Fruit fly (Drosophila melanogaster): Measurements from ENCODE around the gene CG17687.

The CG17687 gene

dm6 chr3L:13400872-13401418 is 52.1 kb downstream of the CG17687 start, which contains the start of gene sens:
TSS of gene sens (minus strand) at chr3L:13401125.
- TF ChIP-seq OdsH (GFP tag; optimal IDR thresholded peaks at IDR 0.05): no peak
- TF ChIP-seq dmrt93B (GFP tag; optimal IDR thresholded peaks at IDR 0.05): no peak
- peak; percentile 38 for TF ChIP-seq Jra (GFP tag; optimal IDR thresholded peaks at IDR 0.05)
- peak; percentile 32 for TF ChIP-seq Sp1 (GFP tag; optimal IDR thresholded peaks at IDR 0.05)
- peak; percentile 35 for TF ChIP-seq jim (GFP tag; optimal IDR thresholded peaks at IDR 0.05)
- no peak for TF ChIP-seq dl (GFP tag; optimal IDR thresholded peaks at IDR 0.05; ENCODE audit: insufficient read depth in 1 of 2, partially characterized antibody in 2 of 2)

- no peak for TF ChIP-seq foxo (GFP tag; optimal IDR thresholded peaks at IDR 0.05)
- no peak for TF ChIP-seq CG32264 (GFP tag; optimal IDR thresholded peaks at IDR 0.05)
- TF ChIP-seq pan (optimal IDR thresholded peaks at IDR 0.05): no peak
- no peak for TF ChIP-seq Abd-B (GFP tag; optimal IDR thresholded peaks at IDR 0.05)
- TF ChIP-seq CrebA (GFP tag; optimal IDR thresholded peaks at IDR 0.05; ENCODE audit: borderline replicate concordance): no peak
- TF ChIP-seq tai (GFP tag; optimal IDR thresholded peaks at IDR 0.05): no peak
- no peak for TF ChIP-seq Mio (GFP tag; optimal IDR thresholded peaks at IDR 0.05)
- no peak for TF ChIP-seq Hnf4 (GFP tag; optimal IDR thresholded peaks at IDR 0.05)
- no peak for TF ChIP-seq ey (GFP tag; optimal IDR thresholded peaks at IDR 0.05)
- TF ChIP-seq Dif (GFP tag; optimal IDR thresholded peaks at IDR 0.05; ENCODE audit: partially characterized antibody): no peak
Measured at dm6 chr3L:13403141-13403867, 54.5 kb downstream of the CG17687 start.
